Worm (Caenorhabditis elegans): Measurements from ENCODE around the gene C16D9.3.

C16D9.3 gene

ce11 chrV:8269878-8270277, 30.1 kb upstream of the C16D9.3 start:
- TF ChIP-seq ztf-29 (GFP tag; IDR thresholded peaks at IDR 0.05), result no peak
- TF ChIP-seq flt-1 (GFP tag; IDR thresholded peaks at IDR 0.05), result no peak
- no peak for TF ChIP-seq cog-1 (tag; optimal IDR thresholded peaks at IDR 0.05)
- TF ChIP-seq ref-1 (GFP tag; conservative IDR thresholded peaks at IDR 0.05), result no peak
- TF ChIP-seq T22C8.4 (GFP tag; IDR thresholded peaks at IDR 0.05), result no peak
- TF ChIP-seq klf-2 (GFP tag; conservative IDR thresholded peaks at IDR 0.05), result no peak

- TF ChIP-seq klf-2 (GFP tag; conservative IDR thresholded peaks at IDR 0.05) (no peak), med-1 (GFP tag; optimal IDR thresholded peaks at IDR 0.05; ENCODE audit: insufficient read depth) (no peak), flt-1 (GFP tag; IDR thresholded peaks at IDR 0.05) (no peak), tab-1 (GFP tag; IDR thresholded peaks at IDR 0.05) (no peak), ref-1 (GFP tag; conservative IDR thresholded peaks at IDR 0.05) (no peak), cog-1 (tag; optimal IDR thresholded peaks at IDR 0.05) (no peak), T22C8.4 (GFP tag; IDR thresholded peaks at IDR 0.05) (no peak), ztf-29 (GFP tag; IDR thresholded peaks at IDR 0.05) (no peak), ztf-23 (GFP tag; IDR thresholded peaks at IDR 0.05) (no peak)
Observed at ce11 chrV:8268902-8269301, 29.1 kb upstream of the C16D9.3 start, which contains the start of the genes asp-6 and asp-12. Gene asp-6 (minus strand): TSS chrV:8268937. Gene asp-12 (plus strand): TSS chrV:8269210.

- TF ChIP-seq ztf-23 (GFP tag; IDR thresholded peaks at IDR 0.05), result no peak
- no peak for TF ChIP-seq flt-1 (GFP tag; IDR thresholded peaks at IDR 0.05)
- no peak for TF ChIP-seq tab-1 (GFP tag; IDR thresholded peaks at IDR 0.05)
- TF ChIP-seq ztf-29 (GFP tag; IDR thresholded peaks at IDR 0.05), result no peak
Observed at ce11 chrV:8267275-8267674, 27.4 kb upstream of the C16D9.3 start.

ce11 chrV:8266232-8266631, 26.4 kb upstream of the C16D9.3 start, which contains the start of gene F21F8.5:
Gene F21F8.5 (minus strand): TSS chrV:8266332.
- TF ChIP-seq ref-1 (GFP tag; conservative IDR thresholded peaks at IDR 0.05) (no peak), ztf-23 (GFP tag; IDR thresholded peaks at IDR 0.05) (no peak), flt-1 (GFP tag; IDR thresholded peaks at IDR 0.05) (no peak), cog-1 (tag; optimal IDR thresholded peaks at IDR 0.05) (no peak), klf-2 (GFP tag; conservative IDR thresholded peaks at IDR 0.05) (no peak), med-1 (GFP tag; optimal IDR thresholded peaks at IDR 0.05; ENCODE audit: insufficient read depth) (no peak), T22C8.4 (GFP tag; IDR thresholded peaks at IDR 0.05) (no peak), tab-1 (GFP tag; IDR thresholded peaks at IDR 0.05) (no peak)

ce11 chrV:8263941-8264340, 24.1 kb upstream of the C16D9.3 start, which contains the start of gene C16D9.9:
Gene C16D9.9 (plus strand): TSS chrV:8264241.
- TF ChIP-seq ztf-29 (GFP tag; IDR thresholded peaks at IDR 0.05) (no peak), ref-1 (GFP tag; conservative IDR thresholded peaks at IDR 0.05) (no peak), T22C8.4 (GFP tag; IDR thresholded peaks at IDR 0.05) (no peak), klf-2 (GFP tag; conservative IDR thresholded peaks at IDR 0.05) (no peak)

ce11 chrV:8263466-8263865, 23.6 kb upstream of the C16D9.3 start, which contains the start of gene C16D9.8:
Gene C16D9.8 (minus strand): TSS chrV:8263566.
- TF ChIP-seq ztf-23 (GFP tag; IDR thresholded peaks at IDR 0.05) (no peak), ztf-29 (GFP tag; IDR thresholded peaks at IDR 0.05) (no peak), med-1 (GFP tag; optimal IDR thresholded peaks at IDR 0.05; ENCODE audit: insufficient read depth) (no peak), flt-1 (GFP tag; IDR thresholded peaks at IDR 0.05) (no peak), ref-1 (GFP tag; conservative IDR thresholded peaks at IDR 0.05) (no peak), tab-1 (GFP tag; IDR thresholded peaks at IDR 0.05) (no peak)

- no peak for TF ChIP-seq cog-1 (tag; optimal IDR thresholded peaks at IDR 0.05)
- TF ChIP-seq ztf-29 (GFP tag; IDR thresholded peaks at IDR 0.05), result no peak
- no peak for TF ChIP-seq med-1 (GFP tag; optimal IDR thresholded peaks at IDR 0.05; ENCODE audit: insufficient read depth)
- no peak for TF ChIP-seq klf-2 (GFP tag; conservative IDR thresholded peaks at IDR 0.05)
- TF ChIP-seq ztf-23 (GFP tag; IDR thresholded peaks at IDR 0.05), result no peak
- no peak for TF ChIP-seq tab-1 (GFP tag; IDR thresholded peaks at IDR 0.05)
- TF ChIP-seq flt-1 (GFP tag; IDR thresholded peaks at IDR 0.05), result no peak
- TF ChIP-seq T22C8.4 (GFP tag; IDR thresholded peaks at IDR 0.05), result no peak
- no peak for TF ChIP-seq ref-1 (GFP tag; conservative IDR thresholded peaks at IDR 0.05)
Observed at ce11 chrV:8262212-8262611, 22.4 kb upstream of the C16D9.3 start.

- TF ChIP-seq klf-2 (GFP tag; conservative IDR thresholded peaks at IDR 0.05) (no peak), tab-1 (GFP tag; IDR thresholded peaks at IDR 0.05) (no peak), T22C8.4 (GFP tag; IDR thresholded peaks at IDR 0.05) (no peak), med-1 (GFP tag; optimal IDR thresholded peaks at IDR 0.05; ENCODE audit: insufficient read depth) (no peak), flt-1 (GFP tag; IDR thresholded peaks at IDR 0.05) (no peak), ztf-29 (GFP tag; IDR thresholded peaks at IDR 0.05) (no peak), cog-1 (tag; optimal IDR thresholded peaks at IDR 0.05) (no peak), ztf-23 (GFP tag; IDR thresholded peaks at IDR 0.05) (no peak)
Observed at ce11 chrV:8259016-8259415, 19.2 kb upstream of the C16D9.3 start, which contains the start of gene C16D9.1. Gene C16D9.1 (plus strand): TSS chrV:8259316.

- TF ChIP-seq ref-1 (GFP tag; conservative IDR thresholded peaks at IDR 0.05), result no peak
- TF ChIP-seq ztf-29 (GFP tag; IDR thresholded peaks at IDR 0.05), result no peak
- TF ChIP-seq T22C8.4 (GFP tag; IDR thresholded peaks at IDR 0.05), result no peak
- TF ChIP-seq med-1 (GFP tag; optimal IDR thresholded peaks at IDR 0.05; ENCODE audit: insufficient read depth), result no peak
- no peak for TF ChIP-seq klf-2 (GFP tag; conservative IDR thresholded peaks at IDR 0.05)
- no peak for TF ChIP-seq tab-1 (GFP tag; IDR thresholded peaks at IDR 0.05)
- TF ChIP-seq flt-1 (GFP tag; IDR thresholded peaks at IDR 0.05), result no peak
- TF ChIP-seq cog-1 (tag; optimal IDR thresholded peaks at IDR 0.05), result no peak
- TF ChIP-seq ztf-23 (GFP tag; IDR thresholded peaks at IDR 0.05), result no peak
Observed at ce11 chrV:8254973-8255372, 15.1 kb upstream of the C16D9.3 start.

- no peak for TF ChIP-seq cog-1 (tag; optimal IDR thresholded peaks at IDR 0.05)
- no peak for TF ChIP-seq klf-2 (GFP tag; conservative IDR thresholded peaks at IDR 0.05)
- no peak for TF ChIP-seq tab-1 (GFP tag; IDR thresholded peaks at IDR 0.05)
- TF ChIP-seq flt-1 (GFP tag; IDR thresholded peaks at IDR 0.05), result no peak
- TF ChIP-seq ztf-29 (GFP tag; IDR thresholded peaks at IDR 0.05), result no peak
- TF ChIP-seq med-1 (GFP tag; optimal IDR thresholded peaks at IDR 0.05; ENCODE audit: insufficient read depth), result no peak
- TF ChIP-seq ref-1 (GFP tag; conservative IDR thresholded peaks at IDR 0.05), result no peak
- TF ChIP-seq T22C8.4 (GFP tag; IDR thresholded peaks at IDR 0.05), result no peak
- TF ChIP-seq ztf-23 (GFP tag; IDR thresholded peaks at IDR 0.05), result no peak
Observed at ce11 chrV:8253946-8254345, 14.1 kb upstream of the C16D9.3 start.
